Fruit fly (Drosophila melanogaster): ENCODE data around the gene CG13639.

CG13639 gene

DNA sequence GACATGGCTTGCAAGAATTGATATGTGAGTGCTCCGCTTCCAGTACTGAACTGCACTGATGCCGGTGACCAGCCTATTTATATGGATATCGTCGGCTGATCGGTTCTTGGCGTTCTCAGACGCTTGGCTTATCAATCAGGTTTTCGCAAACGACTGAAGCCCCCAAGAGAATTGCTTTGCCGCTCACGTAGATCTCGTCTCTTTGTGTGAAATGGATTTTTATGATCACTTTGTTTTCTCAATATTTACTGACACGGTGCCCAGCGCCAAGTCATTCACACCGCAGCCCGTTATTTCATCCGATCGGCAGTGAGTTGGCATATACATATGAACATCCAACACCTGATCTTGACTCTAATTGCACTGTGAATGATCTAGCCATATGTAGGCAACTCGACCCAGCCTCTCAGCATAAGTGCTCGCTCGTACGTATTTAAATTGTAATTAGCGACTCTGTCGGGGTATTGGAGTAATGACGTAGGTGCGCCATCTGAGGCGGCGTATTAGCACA lies at the start of gene CG13639:
Gene CG13639 (minus strand): TSS at position 51 of the 511 bp plus-strand sequence.
- TF ChIP-seq CG32121 (GFP tag; IDR thresholded peaks at IDR 0.05) (no peak), CG4496 (GFP tag; IDR thresholded peaks at IDR 0.05) (no peak), CG17806 (tag; optimal IDR thresholded peaks at IDR 0.05) (no peak), CG34367 (tag; optimal IDR thresholded peaks at IDR 0.05) (peak; percentile 27), D1 (tag; optimal IDR thresholded peaks at IDR 0.05) (no peak), EcR (GFP tag; optimal IDR thresholded peaks at IDR 0.05) (peak; percentile 87)

- TF ChIP-seq CG32121 (GFP tag; IDR thresholded peaks at IDR 0.05), result peak; percentile 68
- TF ChIP-seq CG8159 (tag; optimal IDR thresholded peaks at IDR 0.05), result no peak
- 0 out of 3 replicates have a peak, but pooled peaks have one; percentile 34 for TF ChIP-seq fd96Ca (GFP tag; IDR thresholded peaks at IDR 0.05)
- no peak for TF ChIP-seq Pif1A (GFP tag; optimal IDR thresholded peaks at IDR 0.05)
- peak; percentile 38 for TF ChIP-seq CG8301 (tag; optimal IDR thresholded peaks at IDR 0.05)
- TF ChIP-seq D1 (tag; optimal IDR thresholded peaks at IDR 0.05), result no peak
- peak; percentile 66 for TF ChIP-seq Ets98B (GFP tag; IDR thresholded peaks at IDR 0.05)
- TF ChIP-seq CG14655 (GFP tag; optimal IDR thresholded peaks at IDR 0.05), result peak; percentile 28
Measured at dm6 chr3R:24908034-24908433, 47.9 kb upstream of the CG13639 start.

dm6 chr3R:24906648-24907047 lies 46.5 kb upstream of the CG13639 start:
- TF ChIP-seq CG17806 (tag; optimal IDR thresholded peaks at IDR 0.05) (no peak), CG12605 (GFP tag; IDR thresholded peaks at IDR 0.05) (peak; percentile 45; the same call in 1 of the 2 replicates), CG9948 (tag; optimal IDR thresholded peaks at IDR 0.05) (no peak), fd96Ca (GFP tag; IDR thresholded peaks at IDR 0.05) (0 out of 3 replicates have a peak, but pooled peaks have one; percentile 30), CG4496 (GFP tag; IDR thresholded peaks at IDR 0.05) (peak; percentile 55; the same call in 1 of the 3 replicates), CG32121 (GFP tag; IDR thresholded peaks at IDR 0.05) (peak; percentile 64), CG8301 (tag; optimal IDR thresholded peaks at IDR 0.05) (peak; percentile 9), Ets98B (GFP tag; IDR thresholded peaks at IDR 0.05) (peak; percentile 25; the same call in 1 of the 2 replicates)

DNA sequence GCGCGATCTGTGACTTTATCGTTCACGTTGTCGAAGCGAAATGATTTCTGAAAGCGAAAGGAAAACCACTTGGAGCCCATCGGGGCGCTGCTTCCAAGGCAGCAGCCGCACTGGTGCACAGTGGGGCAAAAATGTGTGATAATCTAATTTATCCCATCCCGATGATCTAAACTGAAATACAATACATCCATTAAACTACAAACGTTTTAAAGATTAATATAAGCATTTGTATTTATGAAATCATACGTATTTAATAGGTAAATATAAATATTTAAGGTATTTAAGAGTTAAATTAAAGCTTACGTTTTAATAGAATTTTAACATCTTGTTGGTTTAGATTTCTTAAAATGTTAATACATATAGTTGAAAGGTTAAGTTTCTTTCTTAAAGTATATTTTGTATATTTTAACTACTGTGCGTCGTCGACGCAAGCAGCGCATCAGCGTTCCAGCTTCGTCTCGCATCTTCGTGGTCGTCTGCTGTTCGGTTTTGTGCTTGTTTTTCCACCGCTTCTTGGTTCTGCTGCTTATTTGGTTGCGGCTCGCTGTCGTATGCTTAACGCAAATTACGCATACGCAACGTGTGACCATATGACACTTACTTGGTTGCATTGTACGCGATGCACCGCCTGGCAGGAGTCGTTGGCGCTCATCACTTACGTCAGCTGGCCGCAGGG lies 45.9 kb upstream of the CG13639 start, which contains the start of gene CG13643:
Gene CG13643 (minus strand): TSS at position 46 of the 676 bp plus-strand sequence.
- TF ChIP-seq CG12605 (GFP tag; IDR thresholded peaks at IDR 0.05) (no peak), rn (GFP tag; IDR thresholded peaks at IDR 0.05) (no peak), CG4496 (GFP tag; IDR thresholded peaks at IDR 0.05) (peak; percentile 42; the same call in 1 of the 3 replicates), Pif1B (GFP tag; optimal IDR thresholded peaks at IDR 0.05) (peak; percentile 51), CG8159 (tag; optimal IDR thresholded peaks at IDR 0.05) (peak; percentile 53), Ets98B (GFP tag; IDR thresholded peaks at IDR 0.05) (peak; percentile 23; the same call in 1 of the 2 replicates), Pif1A (GFP tag; optimal IDR thresholded peaks at IDR 0.05) (peak; percentile 54), CG8301 (tag; optimal IDR thresholded peaks at IDR 0.05) (peak; percentile 79), CG14655 (GFP tag; optimal IDR thresholded peaks at IDR 0.05) (peak; percentile 81), CG32121 (GFP tag; IDR thresholded peaks at IDR 0.05) (peak; percentile 56)

dm6 chr3R:24900816-24901215 lies 40.6 kb upstream of the CG13639 start, which contains the start of gene CG10845:
CG10845 (plus strand) TSS chr3R:24901116.
- no peak for TF ChIP-seq CG17806 (tag; optimal IDR thresholded peaks at IDR 0.05)
- TF ChIP-seq CG8159 (tag; optimal IDR thresholded peaks at IDR 0.05), result no peak
- no peak for TF ChIP-seq Ets98B (GFP tag; IDR thresholded peaks at IDR 0.05)
- TF ChIP-seq CG32121 (GFP tag; IDR thresholded peaks at IDR 0.05), result no peak
- no peak for TF ChIP-seq CG4496 (GFP tag; IDR thresholded peaks at IDR 0.05)
- TF ChIP-seq CG34367 (tag; optimal IDR thresholded peaks at IDR 0.05), result no peak
- no peak for TF ChIP-seq Pif1B (GFP tag; optimal IDR thresholded peaks at IDR 0.05)
- no peak for TF ChIP-seq fd96Ca (GFP tag; IDR thresholded peaks at IDR 0.05)
- no peak for TF ChIP-seq rn (GFP tag; IDR thresholded peaks at IDR 0.05)
- no peak for TF ChIP-seq CG10348 (GFP tag; IDR thresholded peaks at IDR 0.05)
- no peak for TF ChIP-seq EcR (GFP tag; optimal IDR thresholded peaks at IDR 0.05)
- TF ChIP-seq gl (tag; optimal IDR thresholded peaks at IDR 0.05), result no peak
- no peak for TF ChIP-seq CG15710 (tag; optimal IDR thresholded peaks at IDR 0.05)
- no peak for TF ChIP-seq CG13204 (GFP tag; optimal IDR thresholded peaks at IDR 0.05)
- TF ChIP-seq CG8301 (tag; optimal IDR thresholded peaks at IDR 0.05), result no peak
- TF ChIP-seq CG14655 (GFP tag; optimal IDR thresholded peaks at IDR 0.05), result no peak
- no peak for TF ChIP-seq Pif1A (GFP tag; optimal IDR thresholded peaks at IDR 0.05)
- no peak for TF ChIP-seq D1 (tag; optimal IDR thresholded peaks at IDR 0.05)
- no peak for TF ChIP-seq Snoo (tag; optimal IDR thresholded peaks at IDR 0.05)

DNA sequence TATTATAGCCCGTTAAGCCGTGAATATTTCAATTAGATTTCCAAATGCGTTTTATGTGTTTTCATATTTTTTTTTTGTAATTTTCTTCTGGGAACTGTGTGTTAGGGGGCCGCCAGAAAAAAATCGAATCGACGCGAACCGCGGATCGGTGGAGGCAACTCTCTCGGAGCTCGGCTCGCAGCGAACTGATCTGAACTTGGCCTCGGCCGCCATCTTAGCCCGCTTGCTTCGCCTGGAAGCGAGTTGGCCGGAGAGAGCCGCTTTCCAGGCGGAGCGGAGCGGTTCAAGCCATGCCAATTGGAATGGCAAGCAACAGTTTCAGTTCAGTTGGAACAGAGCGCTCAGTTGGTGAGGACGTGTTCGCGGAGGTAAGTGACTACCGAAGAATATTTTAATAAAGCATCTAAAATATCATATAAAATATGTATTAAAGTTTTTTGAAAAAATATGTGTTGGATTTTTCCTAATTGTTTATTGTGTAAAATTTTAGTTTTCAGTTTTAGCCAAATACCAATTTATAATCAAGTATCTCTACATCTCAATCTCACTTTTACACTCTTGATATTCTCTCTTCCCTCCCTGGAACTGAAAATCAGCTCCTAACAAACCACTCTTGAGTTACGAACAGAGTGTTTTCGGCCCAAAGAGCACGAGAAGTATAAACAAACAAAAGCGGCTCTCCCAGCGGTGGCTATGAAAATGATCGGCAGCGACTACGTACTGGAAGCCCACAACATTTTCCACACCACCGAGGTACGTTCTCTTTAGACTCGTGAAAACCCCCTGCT lies 34.4 kb upstream of the CG13639 start, which contains the start of the genes CG31121 and CG11069:
Gene CG31121 (minus strand): TSS at position 187 of the 788 bp plus-strand sequence.
Gene CG11069 (plus strand): TSS at position 324 of the 788 bp plus-strand sequence.
- no peak for TF ChIP-seq CG8159 (tag; optimal IDR thresholded peaks at IDR 0.05)
- no peak for TF ChIP-seq CG10348 (GFP tag; IDR thresholded peaks at IDR 0.05)
- TF ChIP-seq CG13204 (GFP tag; optimal IDR thresholded peaks at IDR 0.05), result peak; percentile 19
- TF ChIP-seq EcR (GFP tag; optimal IDR thresholded peaks at IDR 0.05), result peak; percentile 46
- TF ChIP-seq Ets98B (GFP tag; IDR thresholded peaks at IDR 0.05), result peak; percentile 41; the same call in 1 of the 2 replicates
- TF ChIP-seq CG34367 (tag; optimal IDR thresholded peaks at IDR 0.05), result no peak
- TF ChIP-seq D1 (tag; optimal IDR thresholded peaks at IDR 0.05), result no peak
- TF ChIP-seq CG15710 (tag; optimal IDR thresholded peaks at IDR 0.05), result no peak
- TF ChIP-seq CG12605 (GFP tag; IDR thresholded peaks at IDR 0.05), result no peak
- TF ChIP-seq CG8301 (tag; optimal IDR thresholded peaks at IDR 0.05), result no peak
- no peak for TF ChIP-seq CG17806 (tag; optimal IDR thresholded peaks at IDR 0.05)
- no peak for TF ChIP-seq Pif1A (GFP tag; optimal IDR thresholded peaks at IDR 0.05)
- no peak for TF ChIP-seq Snoo (tag; optimal IDR thresholded peaks at IDR 0.05)
- TF ChIP-seq CG4496 (GFP tag; IDR thresholded peaks at IDR 0.05), result no peak
- TF ChIP-seq rn (GFP tag; IDR thresholded peaks at IDR 0.05), result no peak
- TF ChIP-seq CG14655 (GFP tag; optimal IDR thresholded peaks at IDR 0.05), result no peak
- TF ChIP-seq CG32121 (GFP tag; IDR thresholded peaks at IDR 0.05), result no peak
- TF ChIP-seq fd96Ca (GFP tag; IDR thresholded peaks at IDR 0.05), result 0 out of 3 replicates have a peak, but pooled peaks have one; percentile 48
- TF ChIP-seq gl (tag; optimal IDR thresholded peaks at IDR 0.05), result no peak
- TF ChIP-seq CG9948 (tag; optimal IDR thresholded peaks at IDR 0.05), result no peak
- TF ChIP-seq Pif1B (GFP tag; optimal IDR thresholded peaks at IDR 0.05), result no peak
